Worm (Caenorhabditis elegans): ENCODE data around the gene sra-13.

sra-13 gene

ce11 chrII:8369059-8369458 lies 38.4 kb upstream of the sra-13 start, which contains the start of gene amt-3:
Gene amt-3 (minus strand): TSS chrII:8369159.
- no peak for TF ChIP-seq ceh-8 (GFP tag; optimal IDR thresholded peaks at IDR 0.05)
- no peak for TF ChIP-seq aly-2 (tag; optimal IDR thresholded peaks at IDR 0.05)
- TF ChIP-seq hlh-4 (tag; optimal IDR thresholded peaks at IDR 0.05): no peak
- TF ChIP-seq sox-4 (tag; optimal IDR thresholded peaks at IDR 0.05): no peak
- no peak for TF ChIP-seq nhr-237 (tag; optimal IDR thresholded peaks at IDR 0.05)
- no peak for TF ChIP-seq snpc-4 (tag; optimal IDR thresholded peaks at IDR 0.05)
- no peak for TF ChIP-seq ztf-4 (tag; optimal IDR thresholded peaks at IDR 0.05)
- TF ChIP-seq nhr-84 (tag; optimal IDR thresholded peaks at IDR 0.05): no peak
- no peak for TF ChIP-seq ces-1 (GFP tag; optimal IDR thresholded peaks at IDR 0.05)
- no peak for TF ChIP-seq mab-9 (GFP tag; IDR thresholded peaks at IDR 0.05)
- no peak for TF ChIP-seq F16B12.6 (tag; optimal IDR thresholded peaks at IDR 0.05)
- no peak for TF ChIP-seq fkh-4 (tag; optimal IDR thresholded peaks at IDR 0.05; ENCODE audit: borderline replicate concordance)
- TF ChIP-seq fkh-10 (GFP tag; optimal IDR thresholded peaks at IDR 0.05): no peak
- TF ChIP-seq nhr-47 (tag; optimal IDR thresholded peaks at IDR 0.05): no peak
- no peak for TF ChIP-seq C16A3.4 (tag; optimal IDR thresholded peaks at IDR 0.05)
- TF ChIP-seq ceh-82 (tag; optimal IDR thresholded peaks at IDR 0.05): no peak
- TF ChIP-seq nhr-71 (tag; optimal IDR thresholded peaks at IDR 0.05): no peak
- no peak for TF ChIP-seq elt-3 (tag; optimal IDR thresholded peaks at IDR 0.05)
- no peak for TF ChIP-seq nhr-85 (tag)
- TF ChIP-seq nhr-90 (tag; optimal IDR thresholded peaks at IDR 0.05; ENCODE audit: poor library complexity): no peak

- no peak for TF ChIP-seq swsn-7 (tag; optimal IDR thresholded peaks at IDR 0.05)
- TF ChIP-seq ceh-82 (tag; optimal IDR thresholded peaks at IDR 0.05): no peak
- no peak for TF ChIP-seq vab-15 (tag; optimal IDR thresholded peaks at IDR 0.05)
- no peak for TF ChIP-seq fkh-10 (GFP tag; optimal IDR thresholded peaks at IDR 0.05)
- TF ChIP-seq hpl-2 (GFP tag; optimal IDR thresholded peaks at IDR 0.05): no peak
- no peak for TF ChIP-seq sup-37 (GFP tag; optimal IDR thresholded peaks at IDR 0.05)
- TF ChIP-seq aha-1 (tag; optimal IDR thresholded peaks at IDR 0.05): no peak
- TF ChIP-seq mef-2 (tag; optimal IDR thresholded peaks at IDR 0.05): no peak
- no peak for TF ChIP-seq ets-5 (GFP tag; IDR thresholded peaks at IDR 0.05)
- no peak for TF ChIP-seq Y116A8C.19 (tag; optimal IDR thresholded peaks at IDR 0.05; ENCODE audit: borderline replicate concordance)
Measured at ce11 chrII:8370194-8370593, 37.3 kb upstream of the sra-13 start.

ce11 chrII:8377722-8378121 lies 29.8 kb upstream of the sra-13 start:
- no peak for TF ChIP-seq dsc-1 (tag; optimal IDR thresholded peaks at IDR 0.05)
- no peak for TF ChIP-seq hpl-2 (GFP tag; optimal IDR thresholded peaks at IDR 0.05)
- TF ChIP-seq mef-2 (tag; optimal IDR thresholded peaks at IDR 0.05): no peak
- no peak for TF ChIP-seq mdl-1 (tag; optimal IDR thresholded peaks at IDR 0.05)
- TF ChIP-seq elt-2 (tag; optimal IDR thresholded peaks at IDR 0.05): no peak
- TF ChIP-seq unc-30 (tag; optimal IDR thresholded peaks at IDR 0.05): no peak
- TF ChIP-seq fkh-8 (tag; optimal IDR thresholded peaks at IDR 0.05): no peak
- TF ChIP-seq lir-3 (tag; optimal IDR thresholded peaks at IDR 0.05; ENCODE audit: poor library complexity): no peak
- no peak for TF ChIP-seq tlp-1 (tag; optimal IDR thresholded peaks at IDR 0.05)

ce11 chrII:8380188-8380587 lies 27.3 kb upstream of the sra-13 start:
- TF ChIP-seq blmp-1 (tag; optimal IDR thresholded peaks at IDR 0.05): peak; percentile 18
- no peak for TF ChIP-seq nhr-71 (tag; optimal IDR thresholded peaks at IDR 0.05)
- no peak for TF ChIP-seq ceh-82 (tag; optimal IDR thresholded peaks at IDR 0.05)
- no peak for TF ChIP-seq ama-1 (optimal IDR thresholded peaks at IDR 0.05)
- TF ChIP-seq efl-3 (GFP tag; optimal IDR thresholded peaks at IDR 0.05): no peak
